Worm (Caenorhabditis elegans): ENCODE data around the gene F43C11.6.

DNA sequence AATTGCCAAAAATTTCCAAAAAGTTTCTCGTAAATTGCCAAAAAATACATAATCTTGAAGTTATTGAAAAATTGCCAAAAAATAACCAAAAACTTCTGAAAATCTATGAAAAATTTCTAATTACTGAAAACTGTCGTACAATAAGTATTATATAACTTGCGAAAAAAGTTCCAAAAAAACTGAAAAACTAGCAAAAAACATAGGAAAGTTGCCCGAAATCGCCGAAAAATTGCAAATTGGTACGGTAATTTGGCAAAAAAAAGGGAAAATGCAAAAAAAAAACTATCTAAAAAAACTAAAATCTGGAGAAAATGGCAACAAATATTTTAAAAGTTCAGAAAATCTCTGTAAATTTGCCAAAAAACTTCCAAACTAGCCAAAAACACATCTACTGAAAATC lies 714 bp upstream of the F43C11.6 start, which contains the start of gene enri-1:
- TF ChIP-seq nhr-12 (tag; optimal IDR thresholded peaks at IDR 0.05), result no peak
- TF ChIP-seq nhr-28 (tag; optimal IDR thresholded peaks at IDR 0.05), result no peak
- no peak for TF ChIP-seq lin-32 (GFP tag; optimal IDR thresholded peaks at IDR 0.05)
- no peak for TF ChIP-seq nhr-237 (tag; optimal IDR thresholded peaks at IDR 0.05)
- TF ChIP-seq snpc-4 (tag; optimal IDR thresholded peaks at IDR 0.05), result no peak
- no peak for TF ChIP-seq unc-120 (tag; optimal IDR thresholded peaks at IDR 0.05; ENCODE audit: poor library complexity, severe bottlenecking)
- no peak for TF ChIP-seq unc-62 (GFP tag; optimal IDR thresholded peaks at IDR 0.05)
- TF ChIP-seq drap-1 (GFP tag; optimal IDR thresholded peaks at IDR 0.05), result no peak
- no peak for TF ChIP-seq ces-1 (GFP tag; optimal IDR thresholded peaks at IDR 0.05)
- no peak for TF ChIP-seq ham-2 (GFP tag; optimal IDR thresholded peaks at IDR 0.05)
- no peak for TF ChIP-seq sptf-1 (tag; optimal IDR thresholded peaks at IDR 0.05)
- no peak for TF ChIP-seq pha-4 (tag; optimal IDR thresholded peaks at IDR 0.05)
- TF ChIP-seq elt-1 (tag; optimal IDR thresholded peaks at IDR 0.05; ENCODE audit: borderline replicate concordance, insufficient read depth), result no peak
